Worm (Caenorhabditis elegans) whole organism, midembryonic: ENCODE results near the gene R11D1.13.

Source experiments
- T22C8.4 ChIP-seq: fragments of 200-800 bp; sonication (Bioruptor generic); IDR thresholded peaks from 2 replicates; pipeline ENCODE4 v1.3.6; 2022; ENCODE audit warnings: missing genetic modification characterization, missing compliant biosample characterization
- cog-1 ChIP-seq: sonication (generic microtip); optimal IDR thresholded peaks from 2 replicates; lab custom pipeline; 2016; ENCODE audit warnings: missing genetic modification characterization, missing compliant biosample characterization
- ztf-23 ChIP-seq: fragments of 200-800 bp; sonication (Bioruptor generic); IDR thresholded peaks from 2 replicates; pipeline ENCODE4 v1.3.6; 2022; ENCODE audit warnings: missing genetic modification reagents, missing genetic modification characterization, missing compliant biosample characterization

ce11 chrV:12743778-12744502, 17.0 kb downstream of the R11D1.13 start:
- TF ChIP-seq cog-1 (tag; lab: Kevin White, UChicago) (no peak), ztf-23 (no peak), T22C8.4 (GFP tag; lab: Robert Waterston, UW) (no peak)
